Worm (Caenorhabditis elegans): ENCODE results near the gene Y53C12A.10.
A peak's percentile ranks its signal among the peaks of the same experiment; 100 is the strongest.

The Y53C12A.10 gene

DNA sequence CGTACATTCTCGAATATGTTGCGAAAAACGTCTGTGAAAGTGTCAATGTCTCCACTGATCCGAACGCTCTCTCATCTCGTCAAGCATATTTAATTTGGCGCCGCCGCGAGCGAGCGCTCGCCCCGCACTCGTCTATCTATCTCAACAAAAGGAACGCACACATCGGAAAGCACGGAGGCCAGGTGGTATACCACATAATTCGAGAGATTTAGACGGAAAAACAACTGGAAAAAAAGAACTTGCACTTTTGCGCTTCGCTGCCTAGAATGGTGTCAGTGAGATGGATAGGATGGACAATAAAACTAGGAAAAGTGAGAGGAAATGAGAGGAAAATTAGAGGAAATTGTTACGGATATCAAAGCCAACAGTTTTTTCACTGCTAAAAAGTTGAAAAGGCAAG is 24.6 kb upstream of the Y53C12A.10 start:
- TF ChIP-seq snpc-4 (tag; optimal IDR thresholded peaks at IDR 0.05) (no peak), nhr-23 (tag; optimal IDR thresholded peaks at IDR 0.05) (peak; percentile 71), hmg-11 (tag; optimal IDR thresholded peaks at IDR 0.05) (no peak), ZK546.5 (tag; optimal IDR thresholded peaks at IDR 0.05) (no peak), ceh-28 (tag; optimal IDR thresholded peaks at IDR 0.05) (no peak), nhr-25 (tag; optimal IDR thresholded peaks at IDR 0.05) (peak; percentile 59), nhr-77 (tag; optimal IDR thresholded peaks at IDR 0.05) (no peak), nfya-1 (tag; optimal IDR thresholded peaks at IDR 0.05; ENCODE audit: insufficient read depth) (no peak), nhr-43 (tag; optimal IDR thresholded peaks at IDR 0.05; ENCODE audit: poor library complexity, severe bottlenecking) (no peak), egl-5 (tag; optimal IDR thresholded peaks at IDR 0.05) (no peak), nhr-237 (tag; optimal IDR thresholded peaks at IDR 0.05) (no peak), ztf-11 (tag; optimal IDR thresholded peaks at IDR 0.05) (no peak), mml-1 (tag; optimal IDR thresholded peaks at IDR 0.05) (no peak), daf-12 (tag; optimal IDR thresholded peaks at IDR 0.05) (no peak), lsy-12 (tag; optimal IDR thresholded peaks at IDR 0.05) (no peak), pha-4 (tag; optimal IDR thresholded peaks at IDR 0.05) (peak; percentile 41), aly-2 (tag; optimal IDR thresholded peaks at IDR 0.05) (no peak), unc-62 (GFP tag; optimal IDR thresholded peaks at IDR 0.05) (no peak), lin-15B (tag; optimal IDR thresholded peaks at IDR 0.05) (peak; percentile 35), elt-3 (tag; optimal IDR thresholded peaks at IDR 0.05) (no peak), nhr-28 (tag; optimal IDR thresholded peaks at IDR 0.05) (no peak), nhr-12 (tag; optimal IDR thresholded peaks at IDR 0.05) (no peak), mdl-1 (tag; optimal IDR thresholded peaks at IDR 0.05) (no peak), egl-27 (tag; optimal IDR thresholded peaks at IDR 0.05) (no peak)

DNA sequence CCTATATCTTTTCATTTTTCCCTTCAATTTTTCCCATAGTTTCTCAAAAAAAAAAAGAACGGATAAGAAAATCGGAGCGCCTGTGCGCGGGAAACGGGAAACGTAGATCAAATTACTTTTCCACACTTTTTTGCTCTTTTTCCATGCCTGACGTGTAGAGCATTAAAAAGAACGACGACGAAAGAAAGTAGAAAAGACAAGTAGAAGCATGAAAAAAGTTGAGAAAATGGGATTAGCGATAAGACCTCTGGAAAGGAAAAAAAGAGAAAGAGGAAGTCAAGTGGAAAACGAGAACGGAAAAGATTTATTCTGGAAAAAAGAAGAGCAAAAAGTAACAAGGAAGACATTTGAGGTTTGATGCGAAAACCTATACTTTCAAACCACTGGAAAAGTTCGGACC is 23.9 kb upstream of the Y53C12A.10 start:
- no peak for TF ChIP-seq ceh-9 (tag; optimal IDR thresholded peaks at IDR 0.05)
- peak; percentile 90 for TF ChIP-seq fkh-10 (GFP tag; optimal IDR thresholded peaks at IDR 0.05)
- no peak for TF ChIP-seq lsy-12 (tag; optimal IDR thresholded peaks at IDR 0.05)

DNA sequence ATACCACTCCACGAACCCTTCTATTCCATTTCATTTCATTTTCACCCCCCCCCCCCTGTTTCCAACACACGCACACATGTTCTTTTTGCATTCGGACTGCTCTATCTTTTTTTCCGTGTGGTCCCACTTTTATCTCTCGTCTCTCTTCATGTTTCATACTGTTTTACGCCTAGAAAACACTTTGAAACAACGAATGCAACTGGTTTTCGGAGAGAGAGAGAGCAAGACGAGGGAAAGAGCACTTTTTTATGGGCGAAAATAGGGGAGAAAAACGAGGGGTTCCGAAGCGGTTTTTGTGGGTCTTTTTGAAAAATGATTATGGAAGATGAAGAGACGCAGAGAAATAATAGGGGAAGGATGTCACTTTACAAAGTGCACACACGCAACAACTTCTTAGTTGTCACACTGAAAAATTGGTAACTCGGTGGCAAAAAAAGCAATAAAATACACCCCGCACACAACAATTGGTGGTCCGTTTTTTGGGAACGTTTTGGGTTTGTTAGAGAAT is 22.6 kb upstream of the Y53C12A.10 start:
- TF ChIP-seq mml-1 (tag; optimal IDR thresholded peaks at IDR 0.05) (no peak), lin-15B (tag; optimal IDR thresholded peaks at IDR 0.05) (peak; percentile 1), ztf-4 (tag; optimal IDR thresholded peaks at IDR 0.05) (no peak), nfya-1 (tag; optimal IDR thresholded peaks at IDR 0.05; ENCODE audit: insufficient read depth) (peak; percentile 56), ama-1 (optimal IDR thresholded peaks at IDR 0.05) (no peak), nhr-67 (tag; optimal IDR thresholded peaks at IDR 0.05) (no peak), egl-5 (tag; optimal IDR thresholded peaks at IDR 0.05) (peak; percentile 46), lin-39 (tag; optimal IDR thresholded peaks at IDR 0.05) (peak; percentile 41), mdl-1 (tag; optimal IDR thresholded peaks at IDR 0.05) (no peak)

DNA sequence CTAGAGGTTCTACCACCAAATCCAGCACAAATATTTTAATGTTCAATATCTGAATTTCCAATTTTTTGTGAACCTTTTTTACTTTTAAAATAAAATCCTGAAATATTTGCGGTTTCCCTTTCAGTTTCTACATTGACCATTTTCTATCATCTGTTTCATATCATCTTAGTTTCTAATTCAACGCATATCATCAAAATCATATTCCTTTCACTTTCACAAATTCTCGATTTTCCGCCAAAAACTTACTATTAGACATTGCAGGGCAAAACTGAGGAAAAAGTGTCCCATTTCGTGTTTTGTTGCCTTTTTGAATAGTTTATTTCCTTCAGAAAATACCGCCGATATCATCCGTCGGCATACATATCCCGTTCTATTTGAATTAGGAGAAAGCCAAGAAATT is 20.4 kb upstream of the Y53C12A.10 start:
- TF ChIP-seq mdl-1 (tag; optimal IDR thresholded peaks at IDR 0.05) (no peak), nhr-76 (tag; optimal IDR thresholded peaks at IDR 0.05) (peak; percentile 91)

DNA sequence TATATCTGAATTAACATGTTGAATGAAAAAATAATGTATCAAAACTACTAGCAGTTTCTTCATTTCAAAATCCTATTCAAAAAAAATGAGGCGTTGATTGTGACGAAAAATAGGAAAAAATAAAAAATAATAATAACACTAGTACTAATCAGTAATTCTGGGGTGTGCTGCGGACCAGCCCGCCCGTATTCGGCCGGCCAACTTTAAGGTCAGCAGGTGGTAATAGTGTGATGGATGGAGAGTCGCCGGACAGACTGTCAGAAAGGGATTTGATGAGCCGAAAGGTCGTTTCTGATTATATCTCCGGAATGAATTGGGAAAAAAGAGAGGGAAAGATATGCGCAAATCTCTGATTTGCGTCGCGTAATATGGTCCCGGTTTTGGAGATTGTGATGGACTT is 19.8 kb upstream of the Y53C12A.10 start, which contains the start of gene cutl-2:
TSS of gene cutl-2 (minus strand) at position 210 of the 400 bp plus-strand sequence.
- TF ChIP-seq nhr-237 (tag; optimal IDR thresholded peaks at IDR 0.05) (no peak), ztf-11 (tag; optimal IDR thresholded peaks at IDR 0.05) (no peak), mdl-1 (tag; optimal IDR thresholded peaks at IDR 0.05) (no peak), nfya-1 (tag; optimal IDR thresholded peaks at IDR 0.05; ENCODE audit: insufficient read depth) (no peak), tbx-2 (tag; optimal IDR thresholded peaks at IDR 0.05) (no peak), hmg-11 (tag; optimal IDR thresholded peaks at IDR 0.05) (no peak), nhr-12 (tag; optimal IDR thresholded peaks at IDR 0.05) (no peak), ceh-82 (tag; optimal IDR thresholded peaks at IDR 0.05) (no peak), nhr-43 (tag; optimal IDR thresholded peaks at IDR 0.05; ENCODE audit: poor library complexity, severe bottlenecking) (no peak), nhr-28 (tag; optimal IDR thresholded peaks at IDR 0.05) (no peak), lin-15B (tag; optimal IDR thresholded peaks at IDR 0.05) (no peak), zag-1 (tag; optimal IDR thresholded peaks at IDR 0.05) (no peak), elt-1 (tag; optimal IDR thresholded peaks at IDR 0.05) (no peak), mml-1 (tag; optimal IDR thresholded peaks at IDR 0.05) (no peak)
